Fruit fly (Drosophila melanogaster) whole organism, pupa: ENCODE data around the gene Epg5.

Experiments used
- CG10348 ChIP-seq: fragments of 200-800 bp; sonication (Bioruptor generic); IDR thresholded peaks from 2 replicates; pipeline ENCODE4 v1.3.6; 2022; ENCODE audit warnings: missing biosample characterization, missing genetic modification characterization
- CG12605 ChIP-seq: fragments of 200-800 bp; sonication (Bioruptor generic); IDR thresholded peaks from 2 replicates; pipeline ENCODE4 v1.3.6; 2022; ENCODE audit warnings: missing biosample characterization, missing genetic modification characterization
- CG13204 ChIP-seq: fragments of 200-800 bp; sonication (Bioruptor generic); optimal IDR thresholded peaks from 2 replicates; lab custom pipeline; 2018; ENCODE audit warnings: missing biosample characterization, mild to moderate bottlenecking, missing genetic modification characterization, moderate library complexity
- CG14655 ChIP-seq: fragments of 200-800 bp; sonication (Bioruptor generic); optimal IDR thresholded peaks from 3 replicates; lab custom pipeline; 2017; ENCODE audit warnings: mild to moderate bottlenecking, missing biosample characterization, missing genetic modification reagents, missing genetic modification characterization
- CG15710 ChIP-seq: fragments of 200-800 bp; sonication (Bioruptor generic); optimal IDR thresholded peaks from 2 replicates; lab custom pipeline; 2018; ENCODE audit warnings: missing biosample characterization, mild to moderate bottlenecking, missing genetic modification characterization, moderate library complexity
- CG17806 ChIP-seq: fragments of 200-800 bp; sonication (Bioruptor generic); optimal IDR thresholded peaks from 2 replicates; lab custom pipeline; 2018; ENCODE audit warnings: missing biosample characterization, mild to moderate bottlenecking, missing genetic modification characterization, moderate library complexity
- CG32121 ChIP-seq: fragments of 200-800 bp; sonication (Bioruptor generic); IDR thresholded peaks from 2 replicates; pipeline ENCODE4 v1.3.6; 2022; ENCODE audit warnings: missing biosample characterization, missing genetic modification characterization
- CG34367 ChIP-seq: fragments of 200-800 bp; sonication (Bioruptor generic); optimal IDR thresholded peaks from 2 replicates; lab custom pipeline; 2018; ENCODE audit warnings: missing biosample characterization, mild to moderate bottlenecking, missing genetic modification characterization
- CG4496 ChIP-seq: fragments of 200-800 bp; sonication (Bioruptor generic); IDR thresholded peaks from 3 replicates; pipeline ENCODE4 v1.3.6; 2022; ENCODE audit warnings: missing biosample characterization, missing genetic modification characterization
- CG8159 ChIP-seq: fragments of 200-800 bp; sonication (Bioruptor generic); optimal IDR thresholded peaks from 3 replicates; lab custom pipeline; 2018; ENCODE audit warnings: missing biosample characterization, mild to moderate bottlenecking, missing genetic modification characterization, moderate library complexity
- CG8301 ChIP-seq: fragments of 200-800 bp; sonication (Bioruptor generic); optimal IDR thresholded peaks from 2 replicates; lab custom pipeline; 2018; ENCODE audit warnings: missing biosample characterization, mild to moderate bottlenecking, missing genetic modification characterization
- CG9948 ChIP-seq: fragments of 200-800 bp; sonication (Bioruptor generic); optimal IDR thresholded peaks from 2 replicates; lab custom pipeline; 2018; ENCODE audit warnings: missing biosample characterization, mild to moderate bottlenecking, missing genetic modification characterization, moderate library complexity
- D1 ChIP-seq: fragments of 200-800 bp; sonication (Bioruptor generic); optimal IDR thresholded peaks from 2 replicates; lab custom pipeline; 2018; ENCODE audit warnings: missing biosample characterization, mild to moderate bottlenecking, missing genetic modification characterization, moderate library complexity
- EcR ChIP-seq: fragments of 200-800 bp; sonication (Bioruptor generic); optimal IDR thresholded peaks from 3 replicates; lab custom pipeline; 2019; ENCODE audit warnings: missing biosample characterization, missing genetic modification characterization, mild to moderate bottlenecking, moderate library complexity, missing genetic modification reagents
- Ets98B ChIP-seq: fragments of 200-800 bp; sonication (Bioruptor generic); IDR thresholded peaks from 2 replicates; pipeline ENCODE4 v1.3.6; 2022; ENCODE audit warnings: missing biosample characterization, missing genetic modification characterization
- Pif1A ChIP-seq: fragments of 200-800 bp; sonication (Bioruptor generic); optimal IDR thresholded peaks from 3 replicates; lab custom pipeline; 2016; ENCODE audit warnings: missing biosample characterization, missing genetic modification characterization
- Pif1B ChIP-seq: fragments of 200-800 bp; sonication (Bioruptor generic); optimal IDR thresholded peaks from 3 replicates; lab custom pipeline; 2016; ENCODE audit warnings: missing biosample characterization, missing genetic modification characterization
- Snoo ChIP-seq: fragments of 200-800 bp; sonication (Bioruptor generic); optimal IDR thresholded peaks from 3 replicates; lab custom pipeline; 2017; ENCODE audit warnings: missing biosample characterization, mild to moderate bottlenecking, missing genetic modification characterization, inconsistent platforms
- fd96Ca ChIP-seq: fragments of 200-800 bp; sonication (Bioruptor generic); IDR thresholded peaks from 3 replicates; pipeline ENCODE4 v1.3.6; 2022; ENCODE audit warnings: missing biosample characterization, missing genetic modification characterization
- gl ChIP-seq: fragments of 200-800 bp; sonication (Bioruptor generic); optimal IDR thresholded peaks from 2 replicates; lab custom pipeline; 2018; ENCODE audit warnings: missing biosample characterization, mild to moderate bottlenecking, missing genetic modification characterization
- rn ChIP-seq: fragments of 200-800 bp; sonication (Bioruptor generic); IDR thresholded peaks from 2 replicates; pipeline ENCODE4 v1.3.6; 2022; ENCODE audit warnings: missing biosample characterization, missing genetic modification characterization

The Epg5 gene

DNA sequence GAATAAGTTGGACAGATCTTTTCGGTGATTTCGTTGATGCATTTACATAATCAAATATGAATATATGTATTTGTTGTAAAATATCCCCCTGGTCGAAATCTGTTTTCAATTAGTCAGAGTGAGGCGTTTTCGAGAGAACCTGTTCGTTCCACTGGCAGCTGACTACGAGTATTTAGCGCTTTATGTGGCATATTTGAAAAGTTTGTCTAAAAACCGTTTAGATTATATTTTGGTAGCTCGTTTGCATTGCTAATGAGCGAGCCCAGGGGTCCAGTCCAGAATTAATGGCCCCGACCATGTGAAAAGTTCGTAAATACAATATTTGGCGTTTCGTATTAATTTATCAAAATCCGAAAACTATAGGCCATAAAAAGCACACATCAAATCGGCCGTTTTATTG, 35.4 kb upstream of the Epg5 start:
- TF ChIP-seq CG32121 (GFP tag; lab: Robert Waterston, UW): no peak
- no peak for TF ChIP-seq fd96Ca (GFP tag; lab: Robert Waterston, UW)
- TF ChIP-seq CG12605 (GFP tag; lab: Robert Waterston, UW): no peak
- no peak for TF ChIP-seq D1 (tag; lab: Kevin White, UChicago)

DNA sequence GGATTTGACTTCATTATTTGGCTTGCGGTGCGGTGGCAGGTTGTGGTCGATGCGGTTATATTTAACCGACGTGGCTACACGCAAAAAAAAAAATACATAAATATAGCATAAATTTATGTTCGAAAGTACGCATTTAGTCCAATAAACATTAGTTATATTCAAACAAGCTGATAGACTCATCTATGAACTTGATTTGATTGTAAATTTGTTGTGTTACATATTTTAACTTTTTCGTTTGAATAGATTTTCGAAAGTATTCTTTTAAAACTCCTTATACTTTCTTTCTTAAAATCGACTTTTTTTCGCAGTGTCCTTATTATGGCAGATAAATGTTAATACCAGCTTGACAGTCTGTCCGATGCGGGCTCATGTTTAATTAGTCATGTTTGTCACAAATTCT, 31.9 kb upstream of the Epg5 start:
- TF ChIP-seq CG32121 (GFP tag; lab: Robert Waterston, UW) (no peak), CG15710 (peak; percentile 8), CG17806 (tag; lab: Kevin White, UChicago) (peak; percentile 49), CG12605 (GFP tag; lab: Robert Waterston, UW) (no peak), CG14655 (GFP tag; lab: Kevin White, UChicago) (peak; percentile 16), rn (GFP tag; lab: Robert Waterston, UW) (no peak), CG9948 (peak; percentile 41), Pif1A (no peak), CG4496 (GFP tag; lab: Robert Waterston, UW) (no peak), Snoo (tag; lab: Kevin White, UChicago) (no peak), CG10348 (GFP tag; lab: Robert Waterston, UW) (no peak), CG8159 (peak; percentile 59), CG8301 (tag; lab: Kevin White, UChicago) (no peak), fd96Ca (GFP tag; lab: Robert Waterston, UW) (no peak), gl (tag; lab: Kevin White, UChicago) (no peak), Ets98B (GFP tag; lab: Robert Waterston, UW) (no peak), CG34367 (tag; lab: Kevin White, UChicago) (no peak), Pif1B (GFP tag; lab: Kevin White, UChicago) (no peak), EcR (GFP tag; lab: Kevin White, UChicago) (no peak), D1 (tag; lab: Kevin White, UChicago) (no peak), CG13204 (GFP tag; lab: Kevin White, UChicago) (no peak)

DNA sequence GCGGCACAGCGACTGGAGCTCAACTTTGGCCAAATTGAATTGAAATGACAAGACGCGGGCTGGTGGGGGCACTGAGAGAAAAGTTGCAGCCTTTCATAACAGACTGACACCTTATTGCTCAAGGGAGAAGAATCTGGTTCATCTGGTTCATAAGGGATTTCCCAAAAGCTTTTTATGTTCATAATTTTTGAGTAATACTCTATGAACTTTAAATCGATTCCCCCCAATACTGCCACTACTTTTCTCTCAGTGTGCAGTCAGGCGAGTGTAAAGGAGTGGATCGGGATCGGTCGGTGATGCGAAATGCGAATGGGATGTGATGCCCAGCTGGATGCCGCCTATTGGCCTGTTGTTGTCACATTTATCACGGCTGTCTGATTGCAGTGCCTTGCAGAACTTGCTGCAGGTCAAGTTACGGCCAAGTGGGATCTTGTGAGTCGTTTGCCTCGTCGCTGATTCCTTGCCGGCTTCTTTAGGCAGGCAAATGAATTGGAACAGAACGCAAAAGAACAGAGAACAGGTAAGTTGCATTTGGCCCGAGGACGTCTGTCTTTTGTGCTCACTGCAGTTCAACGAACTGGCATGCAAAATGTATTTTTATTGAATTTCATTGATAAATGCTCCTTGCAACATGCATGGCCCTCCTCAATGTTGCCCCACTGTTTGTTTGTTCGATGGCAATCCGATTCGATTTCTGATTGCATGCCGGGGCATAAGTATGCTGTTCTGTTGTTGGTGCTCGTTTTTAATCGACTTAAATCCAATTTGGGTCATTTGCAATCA, 29.9 kb upstream of the Epg5 start:
- TF ChIP-seq CG12605 (GFP tag; lab: Robert Waterston, UW) (peak; percentile 82), CG8301 (tag; lab: Kevin White, UChicago) (peak; percentile 86), CG10348 (GFP tag; lab: Robert Waterston, UW) (no peak), CG9948 (peak; percentile 90), Pif1A (peak; percentile 79), Pif1B (GFP tag; lab: Kevin White, UChicago) (peak; percentile 73), CG8159 (peak; percentile 87), CG15710 (peak; percentile 82), fd96Ca (GFP tag; lab: Robert Waterston, UW) (peak; percentile 92), CG34367 (tag; lab: Kevin White, UChicago) (peak; percentile 75), EcR (GFP tag; lab: Kevin White, UChicago) (peak; percentile 83), CG13204 (GFP tag; lab: Kevin White, UChicago) (peak; percentile 54), Ets98B (GFP tag; lab: Robert Waterston, UW) (peak; percentile 75), CG14655 (GFP tag; lab: Kevin White, UChicago) (peak; percentile 88), D1 (tag; lab: Kevin White, UChicago) (peak; percentile 53), CG17806 (tag; lab: Kevin White, UChicago) (peak; percentile 92), CG4496 (GFP tag; lab: Robert Waterston, UW) (peak; percentile 92), Snoo (tag; lab: Kevin White, UChicago) (peak; percentile 68), CG32121 (GFP tag; lab: Robert Waterston, UW) (peak; percentile 65), rn (GFP tag; lab: Robert Waterston, UW) (peak; percentile 49; the same call in 1 of the 2 replicates), gl (tag; lab: Kevin White, UChicago) (peak; percentile 67)
- TF ChIP-seq, all 21 proteins: peak for 20

DNA sequence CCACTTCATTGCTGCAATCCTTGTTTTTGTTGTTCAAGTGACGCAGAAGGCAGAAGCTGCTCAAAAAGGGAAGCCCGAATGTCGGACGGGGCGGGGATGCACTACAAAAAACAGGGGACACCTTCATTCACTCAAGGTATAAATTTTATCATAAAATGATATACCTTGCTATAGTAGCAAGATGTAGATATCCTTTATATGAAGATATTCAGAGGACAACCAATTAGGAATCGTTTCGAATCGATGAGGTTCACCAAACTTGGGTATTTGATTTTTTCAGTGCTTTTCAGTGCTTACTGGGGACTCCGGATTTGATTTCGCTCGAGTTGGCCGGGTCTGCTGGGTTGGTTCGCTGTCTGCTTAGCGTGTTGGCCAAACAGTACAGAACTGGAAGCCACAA, 28.6 kb upstream of the Epg5 start:
- TF ChIP-seq CG4496 (GFP tag; lab: Robert Waterston, UW) (peak; percentile 64), rn (GFP tag; lab: Robert Waterston, UW) (0 out of 2 replicates have a peak, but pooled peaks have one; percentile 27), Ets98B (GFP tag; lab: Robert Waterston, UW) (peak; percentile 56), CG8301 (tag; lab: Kevin White, UChicago) (peak; percentile 80), CG15710 (peak; percentile 41), CG9948 (peak; percentile 72), Pif1B (GFP tag; lab: Kevin White, UChicago) (peak; percentile 0), CG32121 (GFP tag; lab: Robert Waterston, UW) (peak; percentile 59), CG10348 (GFP tag; lab: Robert Waterston, UW) (no peak), CG12605 (GFP tag; lab: Robert Waterston, UW) (peak; percentile 59), Pif1A (peak; percentile 22), CG14655 (GFP tag; lab: Kevin White, UChicago) (peak; percentile 86), EcR (GFP tag; lab: Kevin White, UChicago) (no peak), Snoo (tag; lab: Kevin White, UChicago) (peak; percentile 9), CG8159 (peak; percentile 83), CG34367 (tag; lab: Kevin White, UChicago) (no peak), D1 (tag; lab: Kevin White, UChicago) (no peak), CG17806 (tag; lab: Kevin White, UChicago) (peak; percentile 84), fd96Ca (GFP tag; lab: Robert Waterston, UW) (peak; percentile 77), CG13204 (GFP tag; lab: Kevin White, UChicago) (no peak), gl (tag; lab: Kevin White, UChicago) (peak; percentile 49)

DNA sequence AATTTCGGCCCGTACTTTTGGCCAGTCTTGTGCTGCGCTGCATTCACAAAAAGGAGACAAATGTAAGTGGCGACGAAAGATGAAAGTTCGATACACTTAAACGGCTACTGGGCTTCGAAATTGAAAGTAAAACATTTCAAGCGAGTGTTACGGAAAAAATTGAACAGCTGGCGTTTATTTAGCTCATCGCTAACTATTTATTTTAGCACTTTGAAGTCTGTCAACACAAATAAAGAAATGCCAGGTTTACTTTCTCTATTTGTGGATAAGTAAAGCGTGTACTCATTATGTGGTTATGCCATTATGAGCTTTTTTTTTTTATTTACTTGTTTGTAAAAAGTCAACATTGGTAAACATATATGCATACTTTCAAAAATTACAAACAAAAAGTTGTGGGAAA, 27.1 kb upstream of the Epg5 start:
- TF ChIP-seq CG8159 (no peak), CG13204 (GFP tag; lab: Kevin White, UChicago) (no peak), Ets98B (GFP tag; lab: Robert Waterston, UW) (no peak), CG34367 (tag; lab: Kevin White, UChicago) (no peak)
